Fruit fly (Drosophila melanogaster): ENCODE measurements around the gene CG34375.

The CG34375 gene

DNA sequence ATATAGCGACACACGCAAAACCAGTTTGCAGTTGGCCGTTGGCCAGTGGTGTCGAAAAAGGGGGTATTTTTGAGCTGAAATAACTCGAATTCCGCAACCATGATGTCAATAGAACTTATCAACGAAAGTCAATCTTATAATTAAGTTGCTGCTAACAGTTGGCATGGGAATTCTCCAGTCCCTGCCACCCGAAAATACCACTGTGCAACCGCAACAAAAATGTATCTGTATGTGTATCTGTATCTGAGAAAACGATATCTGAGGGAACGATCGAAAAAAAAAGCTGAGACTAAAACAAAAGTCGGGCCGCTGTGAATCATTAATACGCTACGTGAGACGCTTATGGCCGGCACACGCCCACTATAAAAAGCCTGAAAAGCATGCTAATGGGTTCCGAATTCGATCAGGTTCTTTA lies 36.2 kb upstream of the CG34375 start (continued):
- peak; percentile 38 for TF ChIP-seq kay (GFP tag; optimal IDR thresholded peaks at IDR 0.05)
- TF ChIP-seq ac (GFP tag; optimal IDR thresholded peaks at IDR 0.05) = no peak
- TF ChIP-seq CG7372 (GFP tag; IDR thresholded peaks at IDR 0.05) = peak; percentile 26; the same call in 1 of the 2 replicates
- TF ChIP-seq TFAM (GFP tag; optimal IDR thresholded peaks at IDR 0.05) = no peak
- no peak for TF ChIP-seq CG2875 (GFP tag; optimal IDR thresholded peaks at IDR 0.05)
- peak; percentile 45; the same call in 1 of the 3 replicates for TF ChIP-seq ase (GFP tag; IDR thresholded peaks at IDR 0.05)
- 0 out of 3 replicates have a peak, but pooled peaks have one; percentile 39 for TF ChIP-seq ci (GFP tag; IDR thresholded peaks at IDR 0.05)
- no peak for TF ChIP-seq gsb-n (tag; optimal IDR thresholded peaks at IDR 0.05)
- peak; percentile 47 for TF ChIP-seq pho (GFP tag; optimal IDR thresholded peaks at IDR 0.05)
- peak; percentile 49; the same call in 1 of the 2 replicates for TF ChIP-seq sisA (GFP tag; IDR thresholded peaks at IDR 0.05)
- no peak for TF ChIP-seq Ets97D (GFP tag; optimal IDR thresholded peaks at IDR 0.05)
- no peak for TF ChIP-seq cad (GFP tag; optimal IDR thresholded peaks at IDR 0.05)
- peak; percentile 83 for TF ChIP-seq CG2120 (GFP tag; optimal IDR thresholded peaks at IDR 0.05)
- TF ChIP-seq tin (GFP tag; optimal IDR thresholded peaks at IDR 0.05) = no peak
- no peak for TF ChIP-seq Nf-YB (GFP tag; optimal IDR thresholded peaks at IDR 0.05)
- no peak for TF ChIP-seq bbx (GFP tag; IDR thresholded peaks at IDR 0.05; ENCODE audit: partially characterized antibody)
- no peak for TF ChIP-seq tll (GFP tag; optimal IDR thresholded peaks at IDR 0.05)
- peak; percentile 43 for TF ChIP-seq unpg (GFP tag; optimal IDR thresholded peaks at IDR 0.05)
- no peak for TF ChIP-seq crol (GFP tag; IDR thresholded peaks at IDR 0.05)
- peak; percentile 52; the same call in 1 of the 2 replicates for TF ChIP-seq CG32767 (GFP tag; IDR thresholded peaks at IDR 0.05)
- TF ChIP-seq CG9876 (GFP tag; optimal IDR thresholded peaks at IDR 0.05) = no peak
- peak; percentile 51 for TF ChIP-seq Fer3 (tag; optimal IDR thresholded peaks at IDR 0.05)
- no peak for TF ChIP-seq maf-S (GFP tag; optimal IDR thresholded peaks at IDR 0.05)
- TF ChIP-seq CG12155 (GFP tag; optimal IDR thresholded peaks at IDR 0.05) = peak; percentile 32
- no peak for TF ChIP-seq CG1529 (GFP tag; optimal IDR thresholded peaks at IDR 0.05)
- no peak for TF ChIP-seq Lim3 (GFP tag; IDR thresholded peaks at IDR 0.05)
- no peak for TF ChIP-seq Elba2 (GFP tag; optimal IDR thresholded peaks at IDR 0.05)
- no peak for TF ChIP-seq mld (GFP tag; IDR thresholded peaks at IDR 0.05; ENCODE audit: partially characterized antibody)
- peak; percentile 18 for TF ChIP-seq CG17568 (GFP tag; optimal IDR thresholded peaks at IDR 0.05)
- peak; percentile 11 for TF ChIP-seq schlank (tag; optimal IDR thresholded peaks at IDR 0.05)
- TF ChIP-seq CG31365 (tag; optimal IDR thresholded peaks at IDR 0.05) = no peak
- no peak for TF ChIP-seq CG10147 (GFP tag; optimal IDR thresholded peaks at IDR 0.05)
- no peak for TF ChIP-seq CG18476 (GFP tag; optimal IDR thresholded peaks at IDR 0.05)
- peak; percentile 14 for TF ChIP-seq nmo (GFP tag; optimal IDR thresholded peaks at IDR 0.05)
- TF ChIP-seq CG42726 (GFP tag; IDR thresholded peaks at IDR 0.05; ENCODE audit: partially characterized antibody) = no peak
- peak; percentile 54 for TF ChIP-seq Bteb2 (GFP tag; optimal IDR thresholded peaks at IDR 0.05)
- no peak for TF ChIP-seq dati (GFP tag; IDR thresholded peaks at IDR 0.05)
- peak; percentile 45 for TF ChIP-seq CG18599 (GFP tag; optimal IDR thresholded peaks at IDR 0.05)
- TF ChIP-seq twi (tag; optimal IDR thresholded peaks at IDR 0.05) = no peak
- peak; percentile 67 for TF ChIP-seq gem (tag; optimal IDR thresholded peaks at IDR 0.05)
- no peak for TF ChIP-seq emc (GFP tag; optimal IDR thresholded peaks at IDR 0.05)
- peak; percentile 37; the same call in 1 of the 3 replicates for TF ChIP-seq otp (GFP tag; IDR thresholded peaks at IDR 0.05)
- no peak for TF ChIP-seq Dll (GFP tag; IDR thresholded peaks at IDR 0.05; ENCODE audit: partially characterized antibody)
- peak; percentile 51; the same call in 1 of the 4 replicates for TF ChIP-seq chinmo (GFP tag; IDR thresholded peaks at IDR 0.05; ENCODE audit: partially characterized antibody)
- TF ChIP-seq amos (GFP tag; IDR thresholded peaks at IDR 0.05; ENCODE audit: partially characterized antibody) = no peak
- TF ChIP-seq D (optimal IDR thresholded peaks at IDR 0.05) = no peak
- TF ChIP-seq D (GFP tag; optimal IDR thresholded peaks at IDR 0.05) = no peak
- no peak for TF ChIP-seq CG10565 (GFP tag; optimal IDR thresholded peaks at IDR 0.05)
- TF ChIP-seq CG13123 (GFP tag; optimal IDR thresholded peaks at IDR 0.05) = no peak
- no peak for TF ChIP-seq CG2202 (tag; optimal IDR thresholded peaks at IDR 0.05)
- TF ChIP-seq CG15601 (tag; optimal IDR thresholded peaks at IDR 0.05) = no peak
